Worm (Caenorhabditis elegans) whole organism, early embryonic: ENCODE results near the gene math-1.
"Not testable (repeated sequence)": the region's sequence is repeated elsewhere in the genome, so short reads cannot be mapped to it uniquely, and the experiment has no call there.

ENCODE experiments used
- F13C5.2 ChIP-seq: sonication (generic microtip); optimal IDR thresholded peaks from 2 replicates; lab custom pipeline; 2017; ENCODE audit warnings: mild to moderate bottlenecking, missing genetic modification characterization, inconsistent platforms, missing compliant biosample characterization
- ama-1 ChIP-seq: fragments of 150-350 bp; optimal IDR thresholded peaks from 2 replicates; lab custom pipeline; 2014
- ceh-36 ChIP-seq: sonication (generic microtip); optimal IDR thresholded peaks from 2 replicates; lab custom pipeline; 2016; ENCODE audit warnings: missing genetic modification characterization, inconsistent platforms, missing compliant biosample characterization
- pes-1 ChIP-seq: fragments of 200-800 bp; sonication (Bioruptor generic); IDR thresholded peaks from 2 replicates; pipeline ENCODE4 v1.3.6; 2022; ENCODE audit warnings: missing genetic modification reagents, missing genetic modification characterization, missing compliant biosample characterization
- sea-1 ChIP-seq: fragments of 200-800 bp; sonication (Bioruptor generic); conservative IDR thresholded peaks from 2 replicates; pipeline ENCODE4 v1.3.6; 2022; ENCODE audit warnings: missing genetic modification characterization, missing compliant biosample characterization
- tbx-11 ChIP-seq: fragments of 200-800 bp; sonication (Bioruptor generic); IDR thresholded peaks from 2 replicates; pipeline ENCODE4 v1.3.6; 2022; ENCODE audit warnings: missing genetic modification characterization, missing compliant biosample characterization

ce11 chrII:2000720-2001119, 45.7 kb downstream of the math-1 start, which contains the start of gene ceh-84:
- not testable (repeated sequence) for TF ChIP-seq ceh-36 (tag; lab: Kevin White, UChicago); F13C5.2 (tag; lab: Kevin White, UChicago); ama-1 (lab: Kevin White, UChicago); sea-1 (GFP tag; lab: Robert Waterston, UW); pes-1; tbx-11 (GFP tag; lab: Robert Waterston, UW)
